Worm (Caenorhabditis elegans) whole organism, midembryonic: Measurements from ENCODE around the gene K02E11.7.

Experiments
- cog-1 ChIP-seq: sonication (generic microtip); optimal IDR thresholded peaks from 2 replicates; lab custom pipeline; 2016; ENCODE audit warnings: missing genetic modification characterization, missing compliant biosample characterization
- flt-1 ChIP-seq: fragments of 200-800 bp; sonication (Bioruptor generic); IDR thresholded peaks from 2 replicates; pipeline ENCODE4 v1.3.6; 2022; ENCODE audit warnings: missing genetic modification characterization, missing compliant biosample characterization
- ztf-23 ChIP-seq: fragments of 200-800 bp; sonication (Bioruptor generic); IDR thresholded peaks from 2 replicates; pipeline ENCODE4 v1.3.6; 2022; ENCODE audit warnings: missing genetic modification reagents, missing genetic modification characterization, missing compliant biosample characterization

ce11 chrV:14301076-14301475 is 47.0 kb upstream of the K02E11.7 start, which contains the start of gene F14D7.6:
- TF ChIP-seq flt-1 (GFP tag; lab: Robert Waterston, UW) = no peak
- TF ChIP-seq cog-1 (tag; lab: Kevin White, UChicago) = no peak
- no peak for TF ChIP-seq ztf-23
